Fruit fly (Drosophila melanogaster) whole organism, embryonic: Measurements from ENCODE around the gene Traf-like.

Source experiments
- Atf6 ChIP-seq: fragments of 200-800 bp; sonication (Bioruptor generic); IDR thresholded peaks from 2 replicates; pipeline ENCODE4 v1.3.6; 2022; ENCODE audit warnings: missing biosample characterization, missing genetic modification characterization
- CG10147 ChIP-seq: fragments of 200-800 bp; sonication (Bioruptor generic); optimal IDR thresholded peaks from 2 replicates; lab custom pipeline; 2019; ENCODE audit warnings: missing biosample characterization, mild to moderate bottlenecking, missing genetic modification characterization, moderate library complexity
- CG12391 ChIP-seq: fragments of 200-800 bp; sonication (Bioruptor generic); optimal IDR thresholded peaks from 3 replicates; lab custom pipeline; 2018; ENCODE audit warnings: missing biosample characterization, mild to moderate bottlenecking, missing genetic modification characterization, moderate library complexity
- CG15073 ChIP-seq: fragments of 200-800 bp; sonication (Bioruptor generic); optimal IDR thresholded peaks from 2 replicates; lab custom pipeline; 2016; ENCODE audit warnings: missing biosample characterization, missing genetic modification characterization
- CG1529 ChIP-seq: fragments of 200-800 bp; sonication (Bioruptor generic); optimal IDR thresholded peaks from 3 replicates; lab custom pipeline; 2018; ENCODE audit warnings: missing biosample characterization, missing genetic modification characterization
- CG15479 ChIP-seq: fragments of 200-800 bp; sonication (Bioruptor generic); optimal IDR thresholded peaks from 3 replicates; lab custom pipeline; 2019; ENCODE audit warnings: missing biosample characterization, mild to moderate bottlenecking, missing genetic modification characterization, moderate library complexity
- CG15696 ChIP-seq: fragments of 200-800 bp; sonication (Bioruptor generic); optimal IDR thresholded peaks from 2 replicates; lab custom pipeline; 2019; ENCODE audit warnings: missing biosample characterization, mild to moderate bottlenecking, missing genetic modification characterization, moderate library complexity
- CG17829 ChIP-seq: fragments of 200-800 bp; optimal IDR thresholded peaks from 2 replicates; lab custom pipeline; 2019; ENCODE audit warnings: missing biosample characterization, mild to moderate bottlenecking, missing genetic modification characterization, moderate library complexity
- CG18262 ChIP-seq: fragments of 200-800 bp; optimal IDR thresholded peaks from 3 replicates; lab custom pipeline; 2019; ENCODE audit warnings: missing biosample characterization, mild to moderate bottlenecking, missing genetic modification characterization, moderate library complexity
- CG2199 ChIP-seq: fragments of 200-800 bp; sonication (Bioruptor generic); IDR thresholded peaks from 3 replicates; pipeline ENCODE4 v1.3.6; 2022; ENCODE audit warnings: missing biosample characterization, missing genetic modification characterization
- CG2678 ChIP-seq: fragments of 200-800 bp; sonication (Bioruptor generic); optimal IDR thresholded peaks from 3 replicates; lab custom pipeline; 2019; ENCODE audit warnings: missing biosample characterization, mild to moderate bottlenecking, missing genetic modification characterization, moderate library complexity
- CG2712 ChIP-seq: fragments of 200-800 bp; optimal IDR thresholded peaks from 3 replicates; lab custom pipeline; 2019; ENCODE audit warnings: missing biosample characterization, mild to moderate bottlenecking, missing genetic modification characterization, moderate library complexity
- CG31388 ChIP-seq: fragments of 200-800 bp; sonication (Bioruptor generic); optimal IDR thresholded peaks from 2 replicates; lab custom pipeline; 2016; ENCODE audit warnings: missing biosample characterization, missing genetic modification characterization
- CG3847 ChIP-seq: fragments of 200-800 bp; sonication (Bioruptor generic); IDR thresholded peaks from 2 replicates; pipeline ENCODE4 v1.3.6; 2022; ENCODE audit warnings: missing biosample characterization, missing genetic modification characterization
- CG4820 ChIP-seq: fragments of 200-800 bp; sonication (Bioruptor generic); optimal IDR thresholded peaks from 3 replicates; lab custom pipeline; 2016; ENCODE audit warnings: missing biosample characterization, missing genetic modification characterization
- CG8290 ChIP-seq, 3 experiments: fragments of 200-800 bp; sonication (Bioruptor generic); optimal IDR thresholded peaks; 2 replicates each; lab custom pipeline; 2016 to 2019; ENCODE audit warnings: missing biosample characterization in 3 of 3, missing genetic modification characterization in 3 of 3, mild to moderate bottlenecking in 2 of 3, moderate library complexity in 1 of 3
- CoRest ChIP-seq: fragments of 200-800 bp; sonication (Bioruptor generic); optimal IDR thresholded peaks from 3 replicates; lab custom pipeline; 2018; ENCODE audit warnings: missing biosample characterization, mild to moderate bottlenecking, missing genetic modification characterization, moderate library complexity
- Dll ChIP-seq: fragments of 200-800 bp; sonication (Bioruptor generic); IDR thresholded peaks from 4 replicates; pipeline ENCODE4 v1.3.6; 2022; ENCODE audit warnings: missing biosample characterization, missing genetic modification characterization; ENCODE audit not compliant: partially characterized antibody
- Dp ChIP-seq: fragments of 200-800 bp; sonication (Bioruptor generic); optimal IDR thresholded peaks from 2 replicates; lab custom pipeline; 2018; ENCODE audit warnings: missing biosample characterization, mild to moderate bottlenecking, missing genetic modification characterization, moderate library complexity
- E2f2 ChIP-seq: fragments of 200-800 bp; sonication (Bioruptor generic); IDR thresholded peaks from 2 replicates; pipeline ENCODE4 v1.3.6; 2022; ENCODE audit warnings: missing biosample characterization, missing genetic modification characterization
- HHEX ChIP-seq: fragments of 200-800 bp; sonication (Bioruptor generic); optimal IDR thresholded peaks from 3 replicates; lab custom pipeline; 2017; ENCODE audit warnings: missing biosample characterization, mild to moderate bottlenecking, missing genetic modification characterization, missing genetic modification reagents
- Hey ChIP-seq: fragments of 200-800 bp; sonication (Bioruptor generic); optimal IDR thresholded peaks from 3 replicates; lab custom pipeline; 2018; ENCODE audit warnings: missing biosample characterization, mild to moderate bottlenecking, missing genetic modification characterization
- Hr3 ChIP-seq: fragments of 200-800 bp; sonication (Bioruptor generic); optimal IDR thresholded peaks from 3 replicates; lab custom pipeline; 2016; ENCODE audit warnings: missing biosample characterization, missing genetic modification characterization
- Mad ChIP-seq: fragments of 200-800 bp; sonication (Bioruptor generic); optimal IDR thresholded peaks from 2 replicates; lab custom pipeline; 2016; ENCODE audit warnings: missing biosample characterization, missing genetic modification characterization
- NFAT ChIP-seq: fragments of 200-800 bp; sonication (Bioruptor generic); IDR thresholded peaks from 2 replicates; pipeline ENCODE4 v1.3.6; 2022; ENCODE audit warnings: missing biosample characterization, missing genetic modification characterization
- NK7.1 ChIP-seq: fragments of 200-800 bp; sonication (Bioruptor generic); optimal IDR thresholded peaks from 3 replicates; lab custom pipeline; 2016; ENCODE audit warnings: missing biosample characterization, missing genetic modification characterization
- Nf-YA ChIP-seq: fragments of 200-800 bp; sonication (Bioruptor generic); IDR thresholded peaks from 2 replicates; pipeline ENCODE4 v1.3.6; 2022; ENCODE audit warnings: missing biosample characterization, missing genetic modification characterization
- Oli ChIP-seq: fragments of 200-800 bp; sonication (Bioruptor generic); optimal IDR thresholded peaks from 2 replicates; lab custom pipeline; 2018; ENCODE audit warnings: missing biosample characterization, mild to moderate bottlenecking, missing genetic modification characterization, moderate library complexity
- Xbp1 ChIP-seq: fragments of 200-800 bp; sonication (Bioruptor generic); optimal IDR thresholded peaks from 3 replicates; lab custom pipeline; 2016; ENCODE audit warnings: missing biosample characterization, mild to moderate bottlenecking, missing genetic modification characterization
- az2 ChIP-seq: fragments of 200-800 bp; sonication (Bioruptor generic); optimal IDR thresholded peaks from 3 replicates; lab custom pipeline; 2016; ENCODE audit warnings: missing biosample characterization, missing genetic modification characterization
- cg ChIP-seq: fragments of 200-800 bp; sonication (Bioruptor generic); optimal IDR thresholded peaks from 3 replicates; lab custom pipeline; 2019; ENCODE audit warnings: missing biosample characterization, mild to moderate bottlenecking, missing genetic modification characterization, moderate library complexity
- dimm ChIP-seq: fragments of 200-800 bp; sonication (Bioruptor generic); IDR thresholded peaks from 2 replicates; pipeline ENCODE4 v1.3.6; 2022; ENCODE audit warnings: missing biosample characterization, missing genetic modification characterization
- gcm ChIP-seq: fragments of 200-800 bp; sonication (Bioruptor generic); optimal IDR thresholded peaks from 2 replicates; lab custom pipeline; 2019; ENCODE audit warnings: missing biosample characterization, mild to moderate bottlenecking, missing genetic modification characterization, moderate library complexity
- jing ChIP-seq: fragments of 200-800 bp; sonication (Bioruptor generic); optimal IDR thresholded peaks from 2 replicates; lab custom pipeline; 2018; ENCODE audit warnings: missing biosample characterization, mild to moderate bottlenecking, missing genetic modification characterization
- jumu ChIP-seq: fragments of 200-800 bp; sonication (Bioruptor generic); optimal IDR thresholded peaks from 3 replicates; lab custom pipeline; 2016; ENCODE audit warnings: missing biosample characterization, missing genetic modification characterization
- lola ChIP-seq, 3 experiments: fragments of >200 bp in 2 of 3; fragments of 200-800 bp in 1 of 3; sonication (Bioruptor generic) in 1 of 3; optimal IDR thresholded peaks; 2 replicates each; lab custom pipeline; 2017 to 2019; ENCODE audit warnings: missing biosample characterization in 3 of 3, missing genetic modification characterization in 3 of 3, mild to moderate bottlenecking in 1 of 3, moderate library complexity in 1 of 3
- pan ChIP-seq, 4 experiments: fragments of >200 bp in 3 of 4; fragments of 200-800 bp in 1 of 4; sonication (Bioruptor generic) in 1 of 4; optimal IDR thresholded peaks in 3 of 4; IDR thresholded peaks in 1 of 4; 2 replicates each; pipeline versions ENCODE4 v1.3.6 to Lab custom; 2017 to 2022; ENCODE audit warnings: missing biosample characterization in 2 of 4, missing genetic modification characterization in 2 of 4, mixed read lengths in 1 of 4
- phol ChIP-seq: fragments of 200-800 bp; sonication (Bioruptor generic); optimal IDR thresholded peaks from 3 replicates; lab custom pipeline; 2018; ENCODE audit warnings: missing biosample characterization, mild to moderate bottlenecking, missing genetic modification characterization, moderate library complexity
- pum ChIP-seq: fragments of 200-800 bp; sonication (Bioruptor generic); optimal IDR thresholded peaks from 2 replicates; lab custom pipeline; 2016; ENCODE audit warnings: missing biosample characterization, missing genetic modification characterization
- repo ChIP-seq: fragments of 200-800 bp; sonication (Bioruptor generic); optimal IDR thresholded peaks from 2 replicates; lab custom pipeline; 2016; ENCODE audit warnings: missing biosample characterization, missing genetic modification characterization
- ro ChIP-seq: fragments of 200-800 bp; sonication (Bioruptor generic); IDR thresholded peaks from 2 replicates; pipeline ENCODE4 v1.3.6; 2022; ENCODE audit warnings: missing biosample characterization, missing genetic modification characterization
- row ChIP-seq: fragments of 200-800 bp; sonication (Bioruptor generic); IDR thresholded peaks from 3 replicates; pipeline ENCODE4 v1.3.6; 2022; ENCODE audit warnings: missing biosample characterization, missing genetic modification characterization
- shn ChIP-seq: fragments of 200-800 bp; sonication (Bioruptor generic); optimal IDR thresholded peaks from 3 replicates; lab custom pipeline; 2016; ENCODE audit warnings: missing biosample characterization, missing genetic modification characterization
- slp2 ChIP-seq: fragments of 200-800 bp; sonication (Bioruptor generic); optimal IDR thresholded peaks from 2 replicates; lab custom pipeline; 2016; ENCODE audit warnings: missing biosample characterization, missing genetic modification characterization
- sna ChIP-seq: fragments of 200-800 bp; sonication (Bioruptor generic); IDR thresholded peaks from 2 replicates; pipeline ENCODE4 v1.3.6; 2022; ENCODE audit warnings: missing biosample characterization, missing genetic modification characterization; ENCODE audit not compliant: partially characterized antibody
- tgo ChIP-seq: fragments of 200-800 bp; sonication (Bioruptor generic); IDR thresholded peaks from 3 replicates; pipeline ENCODE4 v1.3.6; 2022; ENCODE audit warnings: missing biosample characterization, missing genetic modification characterization
- unc-4 ChIP-seq: fragments of 200-800 bp; sonication (Bioruptor generic); IDR thresholded peaks from 2 replicates; pipeline ENCODE4 v1.3.6; 2022; ENCODE audit warnings: missing biosample characterization, missing genetic modification characterization; ENCODE audit not compliant: partially characterized antibody
- yki ChIP-seq: fragments of >200 bp; optimal IDR thresholded peaks from 3 replicates; lab custom pipeline; 2018
- zf30C ChIP-seq: fragments of 200-800 bp; sonication (Bioruptor generic); optimal IDR thresholded peaks from 3 replicates; lab custom pipeline; 2018; ENCODE audit warnings: missing biosample characterization, mild to moderate bottlenecking, missing genetic modification characterization

Gene Traf-like

dm6 chrX:16458551-16458950 lies 43.7 kb downstream of the Traf-like start (continued):
- TF ChIP-seq pan (optimal IDR thresholded peaks at IDR 0.05; lab: Kevin White, UChicago) (no peak), pan (GFP tag; optimal IDR thresholded peaks at IDR 0.05 in 1 of 2, IDR thresholded peaks at IDR 0.05 in 1 of 2) (peak in 1 of 2 experiments; percentile 9), repo (no peak), CG2678 (tag; lab: Kevin White, UChicago) (no peak), Dp (GFP tag; lab: Kevin White, UChicago) (no peak), dimm (GFP tag; lab: Robert Waterston, UW) (no peak), CG10147 (no peak), zf30C (GFP tag; lab: Kevin White, UChicago) (no peak), HHEX (peak; percentile 21), CG18262 (tag; lab: Kevin White, UChicago) (peak; percentile 2), CG15479 (GFP tag; lab: Kevin White, UChicago) (peak; percentile 34), Mad (GFP tag; lab: Kevin White, UChicago) (no peak), unc-4 (GFP tag; lab: Robert Waterston, UW) (no peak), NFAT (no peak), shn (GFP tag; lab: Kevin White, UChicago) (peak; percentile 8), CG12391 (tag; lab: Kevin White, UChicago) (no peak), jing (GFP tag; lab: Kevin White, UChicago) (no peak), CG2199 (GFP tag; lab: Robert Waterston, UW) (peak; percentile 44; the same call in 1 of the 3 replicates), Dll (no peak), gcm (no peak), CG31388 (GFP tag; lab: Kevin White, UChicago) (no peak), jumu (GFP tag; lab: Kevin White, UChicago) (peak; percentile 3), sna (no peak), CG15073 (GFP tag; lab: Kevin White, UChicago) (peak; percentile 97), Oli (tag; lab: Kevin White, UChicago) (peak; percentile 3), slp2 (peak; percentile 11), Atf6 (GFP tag; lab: Robert Waterston, UW) (no peak), Xbp1 (GFP tag; lab: Kevin White, UChicago) (peak; percentile 14), CG8290 (GFP tag; optimal IDR thresholded peaks at IDR 0.05; lab: Kevin White, UChicago) (peak; percentile 50), CG8290 (tag; optimal IDR thresholded peaks at IDR 0.05; lab: Kevin White, UChicago) (peak in 1 of 2 experiments; percentile 53), E2f2 (peak; percentile 19; the same call in 1 of the 2 replicates), CG4820 (GFP tag; lab: Kevin White, UChicago) (no peak), CG2712 (peak; percentile 3), CG15696 (no peak), phol (peak; percentile 14), Hr3 (GFP tag; lab: Kevin White, UChicago) (peak; percentile 30), lola (GFP tag; optimal IDR thresholded peaks at IDR 0.05; lab: Kevin White, UChicago) (no peak), ro (GFP tag; lab: Robert Waterston, UW) (no peak), NK7.1 (no peak), CG3847 (GFP tag; lab: Robert Waterston, UW) (no peak), az2 (GFP tag; lab: Kevin White, UChicago) (peak; percentile 3), CG1529 (no peak), cg (GFP tag; lab: Kevin White, UChicago) (peak; percentile 36), tgo (0 out of 3 replicates have a peak, but pooled peaks have one; percentile 19), pum (GFP tag; lab: Kevin White, UChicago) (peak; percentile 41), CoRest (peak; percentile 3), Nf-YA (GFP tag; lab: Robert Waterston, UW) (peak; percentile 33; the same call in 1 of the 2 replicates), row (GFP tag; lab: Robert Waterston, UW) (peak; percentile 73), Hey (no peak), yki (no peak), CG17829 (tag; lab: Kevin White, UChicago) (peak; percentile 2)
